Fruit fly (Drosophila melanogaster): ENCODE measurements around the gene Idh3g.

Idh3g gene

DNA sequence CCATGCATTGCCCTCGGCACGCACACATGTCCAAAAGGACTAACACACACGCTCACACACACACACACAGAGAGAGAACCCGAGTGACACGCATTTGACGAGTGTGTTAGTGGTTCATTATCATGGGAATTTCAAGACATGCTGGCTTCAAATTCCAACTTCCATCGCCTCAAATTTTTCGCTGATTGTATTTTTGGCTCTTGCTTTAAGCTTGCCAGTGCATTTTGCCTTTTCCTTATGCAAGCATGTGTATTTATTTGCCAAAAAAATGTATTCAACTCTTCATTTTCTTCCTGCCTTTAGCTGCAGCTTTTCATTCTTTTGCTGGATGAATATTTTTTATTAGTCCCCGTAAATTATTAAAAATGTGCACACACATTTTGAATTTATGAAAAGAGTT is 43.1 kb downstream of the Idh3g start:
- TF ChIP-seq CG14711 (tag; optimal IDR thresholded peaks at IDR 0.05): no peak
- no peak for TF ChIP-seq pad (GFP tag; optimal IDR thresholded peaks at IDR 0.05)
- no peak for TF ChIP-seq cic (GFP tag; optimal IDR thresholded peaks at IDR 0.05)
- peak; percentile 93 for TF ChIP-seq tj (GFP tag; optimal IDR thresholded peaks at IDR 0.05)
